Fruit fly (Drosophila melanogaster) whole organism, adult: Measurements from ENCODE around the gene Fkbp59.

Source experiments
- CG11617 ChIP-seq: fragments of 200-800 bp; sonication (Bioruptor generic); optimal IDR thresholded peaks from 2 replicates; lab custom pipeline; 2017; ENCODE audit warnings: mild to moderate bottlenecking, missing biosample characterization, missing genetic modification reagents, missing genetic modification characterization
- CG12768 ChIP-seq: fragments of 200-800 bp; sonication (Bioruptor generic); optimal IDR thresholded peaks from 2 replicates; lab custom pipeline; 2017; ENCODE audit warnings: missing biosample characterization, missing genetic modification characterization, mild to moderate bottlenecking, moderate library complexity, missing genetic modification reagents
- CG14711 ChIP-seq: fragments of 200-800 bp; sonication (Bioruptor generic); optimal IDR thresholded peaks from 2 replicates; lab custom pipeline; 2018; ENCODE audit warnings: missing biosample characterization, mild to moderate bottlenecking, missing genetic modification characterization, moderate library complexity
- CG1620 ChIP-seq: fragments of 200-800 bp; sonication (Bioruptor generic); optimal IDR thresholded peaks from 2 replicates; lab custom pipeline; 2016; ENCODE audit warnings: missing biosample characterization, missing genetic modification characterization
- CG33017 ChIP-seq: fragments of 200-800 bp; sonication (Bioruptor generic); optimal IDR thresholded peaks from 2 replicates; lab custom pipeline; 2018; ENCODE audit warnings: missing biosample characterization, mild to moderate bottlenecking, missing genetic modification characterization, moderate library complexity
- CG5204 ChIP-seq: fragments of 200-800 bp; sonication (Bioruptor generic); optimal IDR thresholded peaks from 2 replicates; lab custom pipeline; 2016; ENCODE audit warnings: missing biosample characterization, missing genetic modification characterization
- CG7045 ChIP-seq: fragments of 200-800 bp; sonication (Bioruptor generic); optimal IDR thresholded peaks from 2 replicates; lab custom pipeline; 2017; ENCODE audit warnings: missing biosample characterization, mild to moderate bottlenecking, missing genetic modification characterization
- CG7101 ChIP-seq: fragments of 200-800 bp; sonication (Bioruptor generic); optimal IDR thresholded peaks from 2 replicates; lab custom pipeline; 2018; ENCODE audit warnings: missing biosample characterization, mild to moderate bottlenecking, missing genetic modification characterization, moderate library complexity
- Clk ChIP-seq: fragments of 200-800 bp; sonication (Bioruptor generic); optimal IDR thresholded peaks from 2 replicates; lab custom pipeline; 2017; ENCODE audit warnings: missing biosample characterization, missing genetic modification characterization
- Crg-1 ChIP-seq: fragments of 200-800 bp; sonication (Bioruptor generic); optimal IDR thresholded peaks from 2 replicates; lab custom pipeline; 2016; ENCODE audit warnings: missing biosample characterization, missing genetic modification characterization
- Hr96 ChIP-seq: fragments of 200-800 bp; sonication (Bioruptor generic); optimal IDR thresholded peaks from 2 replicates; lab custom pipeline; 2016; ENCODE audit warnings: missing biosample characterization, missing genetic modification characterization
- Mnt ChIP-seq: fragments of 200-800 bp; sonication (Bioruptor generic); optimal IDR thresholded peaks from 2 replicates; lab custom pipeline; 2016; ENCODE audit warnings: missing biosample characterization, mild to moderate bottlenecking, missing genetic modification characterization
- bab1 ChIP-seq: fragments of 200-800 bp; sonication (Bioruptor generic); optimal IDR thresholded peaks from 3 replicates; lab custom pipeline; 2019; ENCODE audit warnings: missing biosample characterization, mild to moderate bottlenecking, missing genetic modification characterization, moderate library complexity
- cic ChIP-seq: fragments of 200-800 bp; sonication (Bioruptor generic); optimal IDR thresholded peaks from 2 replicates; lab custom pipeline; 2017; ENCODE audit warnings: missing biosample characterization, mild to moderate bottlenecking, missing genetic modification characterization, moderate library complexity
- cnc ChIP-seq, 2 experiments: fragments of >200 bp; optimal IDR thresholded peaks; 2 replicates each; lab custom pipeline; 2017
- kay ChIP-seq: fragments of 200-800 bp; sonication (Bioruptor generic); peaks from one replicate; lab custom pipeline; 2016; ENCODE audit warnings: missing biosample characterization, missing genetic modification characterization, borderline replicate concordance
- ovo ChIP-seq: fragments of 200-800 bp; sonication (Bioruptor generic); optimal IDR thresholded peaks from 2 replicates; lab custom pipeline; 2016; ENCODE audit warnings: missing biosample characterization, missing genetic modification characterization
- pad ChIP-seq: fragments of 200-800 bp; sonication (Bioruptor generic); optimal IDR thresholded peaks from 3 replicates; lab custom pipeline; 2017; ENCODE audit warnings: missing biosample characterization, missing genetic modification characterization, mild to moderate bottlenecking, moderate library complexity, missing genetic modification reagents
- tj ChIP-seq: fragments of 200-800 bp; sonication (Bioruptor generic); optimal IDR thresholded peaks from 3 replicates; lab custom pipeline; 2017; ENCODE audit warnings: missing biosample characterization, mild to moderate bottlenecking, missing genetic modification characterization, moderate library complexity
- toe ChIP-seq: fragments of 200-800 bp; sonication (Bioruptor generic); optimal IDR thresholded peaks from 2 replicates; lab custom pipeline; 2016; ENCODE audit warnings: missing biosample characterization, missing genetic modification characterization

The Fkbp59 gene

DNA sequence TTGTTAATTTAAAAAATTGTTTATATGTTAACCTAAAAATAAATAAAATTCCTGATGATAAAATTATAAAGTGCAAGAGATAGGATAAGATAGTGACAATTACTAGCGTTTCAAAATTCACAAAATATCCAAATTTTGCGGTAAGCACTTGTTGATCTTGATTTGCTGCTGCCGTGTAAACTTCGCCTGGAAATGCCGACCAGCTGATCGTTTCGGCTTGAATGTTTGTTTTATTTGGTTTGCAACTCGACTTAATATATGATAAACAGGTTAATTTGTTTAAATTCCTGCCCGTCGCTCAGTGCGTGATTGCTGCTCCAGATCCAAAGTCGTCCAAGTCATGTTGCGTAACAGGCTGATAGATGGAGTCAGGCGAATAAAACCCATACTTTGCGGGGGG, 33.6 kb downstream of the Fkbp59 start, which contains the start of gene CG4592:
Gene CG4592, plus strand, starts transcription at position 233 of the 400 bp plus-strand sequence.
- TF ChIP-seq kay: peak; percentile 88
- peak; percentile 12 for TF ChIP-seq CG1620
- no peak for TF ChIP-seq cnc (optimal IDR thresholded peaks at IDR 0.05; lab: Kevin White, UChicago)
- peak; percentile 72 for TF ChIP-seq CG33017
- peak; percentile 66 for TF ChIP-seq CG14711 (tag; lab: Kevin White, UChicago)
- no peak for TF ChIP-seq Crg-1 (GFP tag; lab: Kevin White, UChicago)
- peak; percentile 79 for TF ChIP-seq CG11617 (GFP tag; lab: Kevin White, UChicago)
- peak; percentile 25 for TF ChIP-seq pad (GFP tag; lab: Kevin White, UChicago)
- TF ChIP-seq ovo (GFP tag; lab: Kevin White, UChicago): no peak
- peak; percentile 24 for TF ChIP-seq cic (GFP tag; lab: Kevin White, UChicago)
- peak; percentile 85 for TF ChIP-seq bab1 (GFP tag; lab: Kevin White, UChicago)
- TF ChIP-seq tj (GFP tag; lab: Kevin White, UChicago): peak; percentile 56
- TF ChIP-seq toe (GFP tag; lab: Kevin White, UChicago): peak; percentile 67
- TF ChIP-seq CG5204 (GFP tag; lab: Kevin White, UChicago): peak; percentile 40
- peak; percentile 69 for TF ChIP-seq Hr96 (GFP tag; lab: Kevin White, UChicago)
- TF ChIP-seq CG7101: peak; percentile 78
- peak; percentile 51 for TF ChIP-seq Mnt
- TF ChIP-seq CG12768 (GFP tag; lab: Kevin White, UChicago): peak; percentile 82
- TF ChIP-seq CG7045 (GFP tag; lab: Kevin White, UChicago): peak; percentile 72
- no peak for TF ChIP-seq Clk (GFP tag; lab: Kevin White, UChicago)

- TF ChIP-seq CG12768 (GFP tag; lab: Kevin White, UChicago): no peak
- no peak for TF ChIP-seq CG7101
- no peak for TF ChIP-seq Crg-1 (GFP tag; lab: Kevin White, UChicago)
- no peak for TF ChIP-seq cnc (optimal IDR thresholded peaks at IDR 0.05; lab: Kevin White, UChicago)
- no peak for TF ChIP-seq CG1620
- no peak for TF ChIP-seq Clk (GFP tag; lab: Kevin White, UChicago)
- no peak for TF ChIP-seq CG33017
- no peak for TF ChIP-seq CG7045 (GFP tag; lab: Kevin White, UChicago)
- TF ChIP-seq ovo (GFP tag; lab: Kevin White, UChicago): no peak
Observed at dm6 chr2L:9924765-9925164, 37.0 kb downstream of the Fkbp59 start, which contains the start of the genes TbCMF46 and CG42366. TbCMF46 (minus strand) TSS chr2L:9924865. CG42366 (plus strand) TSS chr2L:9925161.

DNA sequence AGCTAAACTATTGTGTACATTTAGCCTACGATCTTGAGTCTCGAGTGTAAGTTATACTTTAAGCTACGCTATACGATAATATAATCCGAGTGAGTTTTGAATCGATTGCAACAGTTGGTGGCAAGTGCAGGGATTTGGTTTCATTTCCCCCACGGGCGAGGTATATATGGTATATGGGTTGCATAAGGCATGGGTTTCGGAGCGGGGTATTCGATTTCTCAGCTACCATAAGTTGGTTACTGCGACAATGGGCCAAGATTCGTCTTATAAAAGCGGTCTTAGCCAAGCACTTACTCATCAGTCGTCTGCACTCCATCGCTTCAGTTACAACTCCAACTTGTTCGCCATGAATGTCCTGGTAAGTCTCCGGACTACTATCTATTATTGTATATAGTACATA, 42.5 kb downstream of the Fkbp59 start, which contains the start of gene CG42367:
Gene CG42367, plus strand, starts transcription at position 301 of the 400 bp plus-strand sequence.
- TF ChIP-seq kay (no peak), ovo (GFP tag; lab: Kevin White, UChicago) (no peak), CG14711 (tag; lab: Kevin White, UChicago) (no peak), cnc (optimal IDR thresholded peaks at IDR 0.05; lab: Kevin White, UChicago) (no peak), CG11617 (GFP tag; lab: Kevin White, UChicago) (no peak), Crg-1 (GFP tag; lab: Kevin White, UChicago) (no peak), cic (GFP tag; lab: Kevin White, UChicago) (no peak), CG7101 (no peak), toe (GFP tag; lab: Kevin White, UChicago) (no peak), Hr96 (GFP tag; lab: Kevin White, UChicago) (no peak), CG1620 (no peak), Clk (GFP tag; lab: Kevin White, UChicago) (no peak), tj (GFP tag; lab: Kevin White, UChicago) (no peak), Mnt (no peak), pad (GFP tag; lab: Kevin White, UChicago) (no peak), CG12768 (GFP tag; lab: Kevin White, UChicago) (no peak), CG5204 (GFP tag; lab: Kevin White, UChicago) (no peak), CG7045 (GFP tag; lab: Kevin White, UChicago) (no peak), bab1 (GFP tag; lab: Kevin White, UChicago) (no peak), CG33017 (no peak)

DNA sequence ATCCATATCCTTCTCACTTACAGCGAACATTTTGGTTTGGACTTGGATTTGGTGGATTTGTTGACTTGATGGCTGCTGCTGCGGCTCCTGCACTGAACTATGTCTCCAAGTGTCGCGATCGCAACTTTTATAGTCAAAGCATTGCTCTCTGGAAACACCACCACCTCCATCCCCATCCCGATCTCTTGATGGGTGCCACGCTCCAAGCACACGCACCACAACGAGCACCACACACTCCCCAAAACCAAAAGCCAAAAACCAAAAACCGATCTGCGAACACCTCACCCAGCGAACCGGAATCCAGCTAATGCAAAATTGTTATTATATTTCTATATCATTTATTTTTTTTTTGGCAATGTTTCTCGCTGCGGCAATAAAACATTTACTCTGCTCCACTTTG, 45.3 kb downstream of the Fkbp59 start, which contains the start of gene Cpr30F:
Gene Cpr30F, minus strand, starts transcription at position 101 of the 400 bp plus-strand sequence.
- TF ChIP-seq Mnt (no peak), cic (GFP tag; lab: Kevin White, UChicago) (no peak), toe (GFP tag; lab: Kevin White, UChicago) (no peak), CG7045 (GFP tag; lab: Kevin White, UChicago) (no peak), CG5204 (GFP tag; lab: Kevin White, UChicago) (no peak), CG7101 (no peak), pad (GFP tag; lab: Kevin White, UChicago) (no peak), CG33017 (no peak), CG1620 (no peak), ovo (GFP tag; lab: Kevin White, UChicago) (no peak), Hr96 (GFP tag; lab: Kevin White, UChicago) (no peak), CG12768 (GFP tag; lab: Kevin White, UChicago) (no peak), bab1 (GFP tag; lab: Kevin White, UChicago) (no peak), CG14711 (tag; lab: Kevin White, UChicago) (no peak), Clk (GFP tag; lab: Kevin White, UChicago) (no peak), kay (no peak), Crg-1 (GFP tag; lab: Kevin White, UChicago) (no peak)

DNA sequence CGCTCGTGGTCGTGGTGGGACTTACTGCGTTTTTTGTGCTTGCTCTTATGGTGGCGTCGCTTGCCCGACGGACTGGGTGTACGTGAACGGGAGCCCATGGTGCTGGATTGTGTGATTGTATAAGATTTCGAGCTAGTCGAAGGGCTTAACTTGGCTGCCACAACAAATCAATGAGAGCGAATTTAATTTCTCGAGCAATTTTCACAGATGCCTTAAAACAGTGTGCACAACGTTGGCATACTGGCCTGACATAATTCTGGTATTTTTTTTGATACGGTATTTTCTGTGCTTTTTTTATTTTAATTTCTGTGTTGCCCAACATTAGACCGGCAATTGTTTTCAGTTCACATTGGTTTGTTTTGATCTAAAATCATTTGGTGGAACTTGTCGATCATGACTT, 50.1 kb downstream of the Fkbp59 start, which contains the start of gene Arglu1:
Gene Arglu1, minus strand, starts transcription at position 227 of the 400 bp plus-strand sequence.
- TF ChIP-seq CG11617 (GFP tag; lab: Kevin White, UChicago) (no peak), CG12768 (GFP tag; lab: Kevin White, UChicago) (peak; percentile 34), toe (GFP tag; lab: Kevin White, UChicago) (peak; percentile 37), Mnt (peak; percentile 34), CG7101 (peak; percentile 51), bab1 (GFP tag; lab: Kevin White, UChicago) (peak; percentile 46), CG1620 (peak; percentile 30), Crg-1 (GFP tag; lab: Kevin White, UChicago) (no peak), CG33017 (no peak), tj (GFP tag; lab: Kevin White, UChicago) (no peak), Hr96 (GFP tag; lab: Kevin White, UChicago) (peak; percentile 49), kay (no peak), CG5204 (GFP tag; lab: Kevin White, UChicago) (no peak), CG14711 (tag; lab: Kevin White, UChicago) (peak; percentile 35), CG7045 (GFP tag; lab: Kevin White, UChicago) (no peak), cnc (optimal IDR thresholded peaks at IDR 0.05; lab: Kevin White, UChicago) (no peak), Clk (GFP tag; lab: Kevin White, UChicago) (peak; percentile 38), pad (GFP tag; lab: Kevin White, UChicago) (peak; percentile 45), cic (GFP tag; lab: Kevin White, UChicago) (no peak), ovo (GFP tag; lab: Kevin White, UChicago) (no peak)
